Fruit fly (Drosophila melanogaster) whole organism, embryonic: ENCODE results near the gene Golgin84.

ENCODE experiments used
- Antp ChIP-seq: fragments of 200-800 bp; sonication (Bioruptor generic); optimal IDR thresholded peaks from 3 replicates; lab custom pipeline; 2016; ENCODE audit warnings: missing biosample characterization, missing genetic modification characterization
- B-H2 ChIP-seq: fragments of 200-800 bp; sonication (Bioruptor generic); optimal IDR thresholded peaks from 2 replicates; lab custom pipeline; 2018; ENCODE audit warnings: missing biosample characterization, mild to moderate bottlenecking, missing genetic modification characterization
- CG10979 ChIP-seq: fragments of 200-800 bp; sonication (Bioruptor generic); optimal IDR thresholded peaks from 2 replicates; lab custom pipeline; 2018; ENCODE audit warnings: missing biosample characterization, mild to moderate bottlenecking, missing genetic modification characterization, moderate library complexity
- CG11398 ChIP-seq: fragments of 200-800 bp; sonication (Bioruptor generic); optimal IDR thresholded peaks from 2 replicates; lab custom pipeline; 2016; ENCODE audit warnings: missing biosample characterization, missing genetic modification characterization
- CG11504 ChIP-seq: fragments of 200-800 bp; sonication (Bioruptor generic); optimal IDR thresholded peaks from 3 replicates; lab custom pipeline; 2019; ENCODE audit warnings: missing biosample characterization, mild to moderate bottlenecking, missing genetic modification characterization, moderate library complexity
- CG12299 ChIP-seq: fragments of 200-800 bp; sonication (Bioruptor generic); optimal IDR thresholded peaks from 2 replicates; lab custom pipeline; 2018; ENCODE audit warnings: missing biosample characterization, mild to moderate bottlenecking, missing genetic modification characterization
- CG12391 ChIP-seq: fragments of 200-800 bp; sonication (Bioruptor generic); optimal IDR thresholded peaks from 3 replicates; lab custom pipeline; 2018; ENCODE audit warnings: missing biosample characterization, mild to moderate bottlenecking, missing genetic modification characterization, moderate library complexity
- CG12769 ChIP-seq: fragments of 200-800 bp; sonication (Bioruptor generic); optimal IDR thresholded peaks from 2 replicates; lab custom pipeline; 2019; ENCODE audit warnings: missing biosample characterization, mild to moderate bottlenecking, missing genetic modification characterization, moderate library complexity
- CG14014 ChIP-seq: fragments of 200-800 bp; sonication (Bioruptor generic); IDR thresholded peaks from 2 replicates; pipeline ENCODE4 v1.3.6; 2022; ENCODE audit warnings: missing biosample characterization, missing genetic modification characterization
- CG14441 ChIP-seq: fragments of 200-800 bp; sonication (Bioruptor generic); IDR thresholded peaks from 2 replicates; pipeline ENCODE4 v1.3.6; 2022; ENCODE audit warnings: missing biosample characterization, missing genetic modification characterization
- CG14667 ChIP-seq: fragments of 200-800 bp; sonication (Bioruptor generic); IDR thresholded peaks from 2 replicates; pipeline ENCODE4 v1.3.6; 2022; ENCODE audit warnings: missing biosample characterization, missing genetic modification characterization
- CG17612 ChIP-seq: fragments of 200-800 bp; sonication (Bioruptor generic); IDR thresholded peaks from 2 replicates; pipeline ENCODE4 v1.3.6; 2022; ENCODE audit warnings: missing biosample characterization, missing genetic modification characterization
- CG1792 ChIP-seq: fragments of 200-800 bp; sonication (Bioruptor generic); optimal IDR thresholded peaks from 2 replicates; lab custom pipeline; 2016; ENCODE audit warnings: missing biosample characterization, missing genetic modification characterization
- CG2678 ChIP-seq: fragments of 200-800 bp; sonication (Bioruptor generic); optimal IDR thresholded peaks from 3 replicates; lab custom pipeline; 2019; ENCODE audit warnings: missing biosample characterization, mild to moderate bottlenecking, missing genetic modification characterization, moderate library complexity
- CG3065 ChIP-seq: fragments of 200-800 bp; sonication (Bioruptor generic); optimal IDR thresholded peaks from 2 replicates; lab custom pipeline; 2016; ENCODE audit warnings: missing biosample characterization, missing genetic modification characterization
- CG5953 ChIP-seq: fragments of 200-800 bp; sonication (Bioruptor generic); IDR thresholded peaks from 2 replicates; pipeline ENCODE4 v1.3.6; 2022; ENCODE audit warnings: missing biosample characterization, missing genetic modification characterization
- CG6175 ChIP-seq: fragments of 200-800 bp; sonication (Bioruptor generic); IDR thresholded peaks from 3 replicates; pipeline ENCODE4 v1.3.6; 2022; ENCODE audit warnings: missing biosample characterization, missing genetic modification characterization
- CG6272 ChIP-seq: fragments of 200-800 bp; sonication (Bioruptor generic); IDR thresholded peaks from 2 replicates; pipeline ENCODE4 v1.3.6; 2022; ENCODE audit warnings: missing biosample characterization, missing genetic modification characterization
- CG6791 ChIP-seq: fragments of 200-800 bp; sonication (Bioruptor generic); IDR thresholded peaks from 3 replicates; pipeline ENCODE4 v1.3.6; 2022; ENCODE audit warnings: missing biosample characterization, missing genetic modification characterization; ENCODE audit not compliant: partially characterized antibody
- CG7786 ChIP-seq: fragments of 200-800 bp; sonication (Bioruptor generic); optimal IDR thresholded peaks from 2 replicates; lab custom pipeline; 2016; ENCODE audit warnings: missing biosample characterization, missing genetic modification characterization
- CTCF ChIP-seq: fragments of 200-800 bp; sonication (Bioruptor generic); optimal IDR thresholded peaks from 2 replicates; lab custom pipeline; 2017; ENCODE audit warnings: missing biosample characterization, mild to moderate bottlenecking, missing genetic modification characterization, moderate library complexity
- CrebB ChIP-seq: fragments of 200-800 bp; sonication (Bioruptor generic); optimal IDR thresholded peaks from 3 replicates; lab custom pipeline; 2018; ENCODE audit warnings: missing biosample characterization, mild to moderate bottlenecking, missing genetic modification characterization
- D19A ChIP-seq: fragments of 200-800 bp; optimal IDR thresholded peaks from 3 replicates; lab custom pipeline; 2019; ENCODE audit warnings: missing biosample characterization, mild to moderate bottlenecking, missing genetic modification characterization, moderate library complexity
- Deaf1 ChIP-seq: fragments of 200-800 bp; optimal IDR thresholded peaks from 3 replicates; lab custom pipeline; 2019; ENCODE audit warnings: missing biosample characterization, mild to moderate bottlenecking, missing genetic modification characterization, moderate library complexity
- Gug ChIP-seq: fragments of 200-800 bp; sonication (Bioruptor generic); IDR thresholded peaks from 4 replicates; pipeline ENCODE4 v1.3.6; 2022; ENCODE audit warnings: missing biosample characterization, missing genetic modification characterization
- Hey ChIP-seq: fragments of 200-800 bp; sonication (Bioruptor generic); optimal IDR thresholded peaks from 3 replicates; lab custom pipeline; 2018; ENCODE audit warnings: missing biosample characterization, mild to moderate bottlenecking, missing genetic modification characterization
- Lhr ChIP-seq: fragments of 200-800 bp; sonication (Bioruptor generic); optimal IDR thresholded peaks from 3 replicates; lab custom pipeline; 2017; ENCODE audit warnings: mild to moderate bottlenecking, missing biosample characterization, missing genetic modification reagents, missing genetic modification characterization
- Lim3 ChIP-seq: fragments of 200-800 bp; sonication (Bioruptor generic); IDR thresholded peaks from 2 replicates; pipeline ENCODE4 v1.3.6; 2022; ENCODE audit warnings: missing biosample characterization, missing genetic modification characterization
- MBD-R2 ChIP-seq: fragments of 200-800 bp; sonication (Bioruptor generic); IDR thresholded peaks from 2 replicates; pipeline ENCODE4 v1.3.6; 2022; ENCODE audit warnings: missing biosample characterization, missing genetic modification characterization
- Max ChIP-seq: fragments of 200-800 bp; sonication (Bioruptor generic); optimal IDR thresholded peaks from 2 replicates; lab custom pipeline; 2016; ENCODE audit warnings: missing biosample characterization, mild to moderate bottlenecking, missing genetic modification characterization
- Med ChIP-seq: fragments of 200-800 bp; sonication (Bioruptor generic); peaks from one replicate; lab custom pipeline; 2016; ENCODE audit warnings: missing biosample characterization, missing genetic modification characterization, mild to moderate bottlenecking, inconsistent platforms, moderate library complexity
- Nf-YA ChIP-seq: fragments of 200-800 bp; sonication (Bioruptor generic); IDR thresholded peaks from 2 replicates; pipeline ENCODE4 v1.3.6; 2022; ENCODE audit warnings: missing biosample characterization, missing genetic modification characterization
- Opbp ChIP-seq: fragments of 200-800 bp; sonication (Bioruptor generic); IDR thresholded peaks from 3 replicates; pipeline ENCODE4 v1.3.6; 2022; ENCODE audit warnings: missing biosample characterization, missing genetic modification characterization; ENCODE audit not compliant: partially characterized antibody
- ase ChIP-seq: fragments of 200-800 bp; sonication (Bioruptor generic); IDR thresholded peaks from 3 replicates; pipeline ENCODE4 v1.3.6; 2022; ENCODE audit warnings: missing biosample characterization, missing genetic modification characterization
- cato ChIP-seq: fragments of 200-800 bp; sonication (Bioruptor generic); optimal IDR thresholded peaks from 2 replicates; lab custom pipeline; 2016; ENCODE audit warnings: missing biosample characterization, missing genetic modification characterization, borderline replicate concordance
- crc ChIP-seq: fragments of 200-800 bp; sonication (Bioruptor generic); optimal IDR thresholded peaks from 2 replicates; lab custom pipeline; 2016; ENCODE audit warnings: missing biosample characterization, missing genetic modification characterization
- dan ChIP-seq: fragments of 200-800 bp; sonication (Bioruptor generic); IDR thresholded peaks from 2 replicates; pipeline ENCODE4 v1.3.6; 2022; ENCODE audit warnings: missing biosample characterization, missing genetic modification characterization
- gsb ChIP-seq: fragments of 200-800 bp; sonication (Bioruptor generic); IDR thresholded peaks from 2 replicates; pipeline ENCODE4 v1.3.6; 2022; ENCODE audit warnings: missing biosample characterization, missing genetic modification characterization
- kah ChIP-seq: fragments of 200-800 bp; sonication (Bioruptor generic); optimal IDR thresholded peaks from 2 replicates; lab custom pipeline; 2018; ENCODE audit warnings: missing biosample characterization, mild to moderate bottlenecking, missing genetic modification characterization
- lbe ChIP-seq: fragments of 200-800 bp; sonication (Bioruptor generic); optimal IDR thresholded peaks from 2 replicates; lab custom pipeline; 2016; ENCODE audit warnings: missing biosample characterization, mild to moderate bottlenecking, missing genetic modification characterization
- lov ChIP-seq, 2 experiments: fragments of 200-800 bp in 1 of 2; fragments of >200 bp in 1 of 2; sonication (Bioruptor generic) in 1 of 2; IDR thresholded peaks in 1 of 2; optimal IDR thresholded peaks in 1 of 2; 2 replicates in 1 of 2; 3 replicates in 1 of 2; pipeline versions ENCODE4 v1.3.6 to Lab custom; 2017 to 2022; ENCODE audit warnings: missing biosample characterization in 1 of 2, missing genetic modification characterization in 1 of 2
- mam ChIP-seq: fragments of 200-800 bp; sonication (Bioruptor generic); optimal IDR thresholded peaks from 3 replicates; lab custom pipeline; 2016; ENCODE audit warnings: missing biosample characterization, missing genetic modification characterization
- mld ChIP-seq: fragments of 200-800 bp; sonication (Bioruptor generic); IDR thresholded peaks from 3 replicates; pipeline ENCODE4 v1.3.6; 2022; ENCODE audit warnings: missing biosample characterization, missing genetic modification characterization; ENCODE audit not compliant: partially characterized antibody
- org-1 ChIP-seq: fragments of 200-800 bp; sonication (Bioruptor generic); optimal IDR thresholded peaks from 2 replicates; lab custom pipeline; 2017; ENCODE audit warnings: missing biosample characterization, missing genetic modification characterization
- otp ChIP-seq: fragments of 200-800 bp; sonication (Bioruptor generic); IDR thresholded peaks from 3 replicates; pipeline ENCODE4, ENCODE4 v1.3.6; 2022; ENCODE audit warnings: missing biosample characterization, missing genetic modification characterization
- sima ChIP-seq: fragments of 200-800 bp; sonication (Bioruptor generic); optimal IDR thresholded peaks from 2 replicates; lab custom pipeline; 2016; ENCODE audit warnings: missing biosample characterization, missing genetic modification characterization
- sisA ChIP-seq: fragments of 200-800 bp; sonication (Bioruptor generic); IDR thresholded peaks from 2 replicates; pipeline ENCODE4 v1.3.6; 2022; ENCODE audit warnings: missing biosample characterization, missing genetic modification characterization
- wdn ChIP-seq: fragments of 200-800 bp; sonication (Bioruptor generic); IDR thresholded peaks from 2 replicates; pipeline ENCODE4 v1.3.6; 2022; ENCODE audit warnings: missing biosample characterization, missing genetic modification characterization
- z ChIP-seq: fragments of 200-800 bp; sonication (Bioruptor generic); IDR thresholded peaks from 3 replicates; pipeline ENCODE4 v1.3.6; 2022; ENCODE audit warnings: missing biosample characterization, missing genetic modification characterization
- zen2 ChIP-seq: fragments of 200-800 bp; sonication (Bioruptor generic); IDR thresholded peaks from 3 replicates; pipeline ENCODE4 v1.3.6; 2022; ENCODE audit warnings: missing biosample characterization, missing genetic modification characterization; ENCODE audit not compliant: partially characterized antibody

Gene Golgin84

DNA sequence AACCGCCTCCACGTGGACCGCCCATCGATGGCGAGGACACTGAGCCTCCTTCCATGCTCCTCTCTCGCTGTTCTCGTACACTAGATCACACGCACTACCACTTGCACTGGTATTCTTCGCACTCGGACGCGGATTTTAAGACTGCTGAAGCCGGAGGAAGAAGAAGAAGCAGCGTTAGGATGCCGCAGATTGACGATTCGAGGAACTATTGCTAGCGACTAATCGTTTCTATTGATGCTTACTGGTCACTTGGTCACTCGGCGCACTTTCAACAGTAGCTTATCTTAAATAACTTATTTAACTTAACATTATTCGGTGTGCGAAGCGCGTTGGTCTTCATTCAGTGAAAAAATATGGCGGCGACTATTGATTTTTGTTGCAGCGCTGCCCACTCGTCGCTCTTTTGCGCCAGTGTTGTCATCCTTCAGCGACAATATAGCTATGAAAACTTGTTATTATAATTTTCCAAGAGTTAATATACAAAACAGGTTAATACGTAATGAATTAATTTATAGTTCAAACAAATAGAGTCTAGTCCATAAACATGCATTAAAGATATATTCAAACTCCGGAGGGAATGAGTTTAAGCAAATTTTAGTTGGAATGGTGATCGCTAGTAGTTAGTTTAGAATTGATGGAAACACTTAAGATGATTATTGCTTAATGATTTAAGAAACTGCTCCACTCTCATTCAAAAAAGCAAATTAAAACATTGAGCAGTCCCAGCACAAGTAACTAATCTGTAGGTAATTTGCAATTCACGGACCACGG lies 9.1 kb downstream of the Golgin84 start, which contains the start of the genes CG5746 and CG6454 (continued):
- TF ChIP-seq sisA (GFP tag; lab: Robert Waterston, UW) (peak; percentile 26; the same call in 1 of the 2 replicates), Hey (tag; lab: Kevin White, UChicago) (no peak), CG17612 (no peak), D19A (tag; lab: Kevin White, UChicago) (no peak), CG6175 (GFP tag; lab: Robert Waterston, UW) (no peak), CG2678 (no peak), CG6791 (no peak; the same call in 2 of the 3 replicates), CG12391 (tag; lab: Kevin White, UChicago) (peak; percentile 78), B-H2 (no peak), mld (GFP tag; lab: Robert Waterston, UW) (no peak), CG12299 (no peak), CG11398 (GFP tag; lab: Kevin White, UChicago) (no peak), Antp (GFP tag; lab: Kevin White, UChicago) (peak; percentile 11), CG7786 (GFP tag; lab: Kevin White, UChicago) (peak; percentile 60), zen2 (no peak), Deaf1 (tag; lab: Kevin White, UChicago) (no peak), org-1 (no peak), otp (no peak), Lhr (no peak), Gug (peak; percentile 61; the same call in 3 of the 4 replicates), Lim3 (GFP tag; lab: Robert Waterston, UW) (no peak), Opbp (GFP tag; lab: Robert Waterston, UW) (no peak), MBD-R2 (GFP tag; lab: Robert Waterston, UW) (peak; percentile 55; the same call in 1 of the 2 replicates), CG6272 (GFP tag; lab: Robert Waterston, UW) (0 out of 2 replicates have a peak, but pooled peaks have one; percentile 32), CG10979 (peak; percentile 27), Med (GFP tag; lab: Kevin White, UChicago) (peak; percentile 64), CG11504 (tag; lab: Kevin White, UChicago) (no peak), gsb (GFP tag; lab: Robert Waterston, UW) (no peak), crc (GFP tag; lab: Kevin White, UChicago) (peak; percentile 11), lov (optimal IDR thresholded peaks at IDR 0.05; lab: Kevin White, UChicago) (no peak), lov (GFP tag; IDR thresholded peaks at IDR 0.05; lab: Robert Waterston, UW) (no peak), CG14441 (GFP tag; lab: Robert Waterston, UW) (no peak), CG14014 (GFP tag; lab: Robert Waterston, UW) (0 out of 2 replicates have a peak, but pooled peaks have one; percentile 25), sima (peak; percentile 1), Max (GFP tag; lab: Kevin White, UChicago) (peak; percentile 39), CG1792 (GFP tag; lab: Kevin White, UChicago) (peak; percentile 12), CG12769 (tag; lab: Kevin White, UChicago) (no peak), z (GFP tag; lab: Robert Waterston, UW) (no peak), Nf-YA (no peak), dan (GFP tag; lab: Robert Waterston, UW) (no peak), cato (GFP tag; lab: Kevin White, UChicago) (peak; percentile 19), mam (GFP tag; lab: Kevin White, UChicago) (peak; percentile 68), CG14667 (no peak), ase (GFP tag; lab: Robert Waterston, UW) (no peak), lbe (GFP tag; lab: Kevin White, UChicago) (no peak), CG3065 (GFP tag; lab: Kevin White, UChicago) (no peak), CrebB (tag; lab: Kevin White, UChicago) (no peak), CTCF (GFP tag; lab: Kevin White, UChicago) (no peak), kah (GFP tag; lab: Kevin White, UChicago) (no peak), wdn (GFP tag; lab: Robert Waterston, UW) (peak; percentile 45; the same call in 1 of the 2 replicates), CG5953 (GFP tag; lab: Robert Waterston, UW) (no peak)
